Worm (Caenorhabditis elegans) whole organism, mixed stage, embryonic: ENCODE data around the gene gtf-2H2C.

Experiments
- bed-3 ChIP-seq: fragments of 200-800 bp; sonication (Bioruptor generic); optimal IDR thresholded peaks from 3 replicates; lab custom pipeline; 2018; ENCODE audit warnings: mild to moderate bottlenecking, missing genetic modification characterization, moderate library complexity, missing compliant biosample characterization
- blmp-1 ChIP-seq: fragments of 150-350 bp; optimal IDR thresholded peaks from 2 replicates; lab custom pipeline; 2014; ENCODE audit warnings: missing biosample characterization, missing genetic modification characterization
- ceh-39 ChIP-seq: fragments of 150-350 bp; optimal IDR thresholded peaks from 2 replicates; lab custom pipeline; 2014; ENCODE audit warnings: missing biosample characterization, missing genetic modification characterization
- ceh-83 ChIP-seq: fragments of 200-800 bp; sonication (Bioruptor generic); optimal IDR thresholded peaks from 2 replicates; lab custom pipeline; 2018; ENCODE audit warnings: mild to moderate bottlenecking, missing genetic modification characterization, missing compliant biosample characterization
- cnd-1 ChIP-seq: fragments of 200-800 bp; sonication (Bioruptor generic); optimal IDR thresholded peaks from 2 replicates; lab custom pipeline; 2018; ENCODE audit warnings: mild to moderate bottlenecking, missing genetic modification characterization, missing compliant biosample characterization
- drap-1 ChIP-seq: fragments of 200-800 bp; sonication (Bioruptor generic); optimal IDR thresholded peaks from 3 replicates; lab custom pipeline; 2018; ENCODE audit warnings: mild to moderate bottlenecking, missing genetic modification characterization, missing compliant biosample characterization
- elt-3 ChIP-seq: fragments of 150-350 bp; optimal IDR thresholded peaks from 2 replicates; lab custom pipeline; 2014; ENCODE audit warnings: missing biosample characterization, missing genetic modification characterization
- flh-1 ChIP-seq: fragments of 200-800 bp; sonication (Bioruptor generic); optimal IDR thresholded peaks from 2 replicates; lab custom pipeline; 2018; ENCODE audit warnings: mild to moderate bottlenecking, missing genetic modification characterization, moderate library complexity, missing compliant biosample characterization
- ham-2 ChIP-seq: fragments of 200-800 bp; sonication (Bioruptor generic); optimal IDR thresholded peaks from 2 replicates; lab custom pipeline; 2018; ENCODE audit warnings: mild to moderate bottlenecking, missing genetic modification characterization, missing compliant biosample characterization
- hlh-1 ChIP-seq: fragments of 150-350 bp; optimal IDR thresholded peaks from 2 replicates; lab custom pipeline; 2014; ENCODE audit warnings: missing biosample characterization, missing genetic modification reagents, missing genetic modification characterization
- lin-13 ChIP-seq: fragments of 150-350 bp; optimal IDR thresholded peaks from 2 replicates; lab custom pipeline; 2014; ENCODE audit warnings: missing biosample characterization, missing genetic modification characterization
- lin-32 ChIP-seq: fragments of 200-800 bp; sonication (Bioruptor generic); optimal IDR thresholded peaks from 2 replicates; lab custom pipeline; 2018; ENCODE audit warnings: mild to moderate bottlenecking, missing genetic modification characterization, missing compliant biosample characterization
- lsy-2 ChIP-seq: fragments of 150-350 bp; optimal IDR thresholded peaks from 2 replicates; lab custom pipeline; 2014; ENCODE audit warnings: missing biosample characterization, missing genetic modification characterization
- mab-5 ChIP-seq: fragments of 150-350 bp; optimal IDR thresholded peaks from 2 replicates; lab custom pipeline; 2014; ENCODE audit warnings: missing biosample characterization, missing genetic modification characterization
- mep-1 ChIP-seq: fragments of 150-350 bp; optimal IDR thresholded peaks from 2 replicates; lab custom pipeline; 2017; ENCODE audit warnings: missing biosample characterization, missing genetic modification reagents, missing genetic modification characterization, inconsistent platforms
- mls-2 ChIP-seq: sonication (generic microtip); optimal IDR thresholded peaks from 2 replicates; lab custom pipeline; 2016; ENCODE audit warnings: mild to moderate bottlenecking, missing genetic modification characterization, moderate library complexity, missing compliant biosample characterization
- nhr-12 ChIP-seq: fragments of 150-350 bp; optimal IDR thresholded peaks from 2 replicates; lab custom pipeline; 2014; ENCODE audit warnings: missing biosample characterization, missing genetic modification characterization
- nhr-2 ChIP-seq: fragments of 150-350 bp; optimal IDR thresholded peaks from 2 replicates; lab custom pipeline; 2014; ENCODE audit warnings: missing biosample characterization, missing genetic modification characterization
- nhr-237 ChIP-seq: fragments of 150-350 bp; optimal IDR thresholded peaks from 2 replicates; lab custom pipeline; 2014; ENCODE audit warnings: missing biosample characterization, missing genetic modification characterization
- nhr-28 ChIP-seq: fragments of 150-350 bp; optimal IDR thresholded peaks from 2 replicates; lab custom pipeline; 2014; ENCODE audit warnings: missing biosample characterization, missing genetic modification characterization
- nhr-76 ChIP-seq: sonication (generic microtip); optimal IDR thresholded peaks from 2 replicates; lab custom pipeline; 2017; ENCODE audit warnings: missing biosample characterization, missing genetic modification characterization
- pha-4 ChIP-seq: fragments of 150-350 bp; optimal IDR thresholded peaks from 2 replicates; lab custom pipeline; 2018; ENCODE audit warnings: missing biosample characterization, missing genetic modification reagents, missing genetic modification characterization
- snpc-4 ChIP-seq: fragments of 150-350 bp; optimal IDR thresholded peaks from 2 replicates; lab custom pipeline; 2014; ENCODE audit warnings: missing biosample characterization, missing genetic modification characterization
- sptf-1 ChIP-seq: sonication (generic microtip); optimal IDR thresholded peaks from 2 replicates; lab custom pipeline; 2017; ENCODE audit warnings: mild to moderate bottlenecking, missing genetic modification characterization, moderate library complexity, missing compliant biosample characterization
- tbx-8 ChIP-seq: fragments of 200-800 bp; sonication (Bioruptor generic); optimal IDR thresholded peaks from 2 replicates; lab custom pipeline; 2018; ENCODE audit warnings: mild to moderate bottlenecking, missing genetic modification characterization, moderate library complexity, missing compliant biosample characterization
- unc-120 ChIP-seq: sonication (generic microtip); optimal IDR thresholded peaks from 2 replicates; lab custom pipeline; 2017; ENCODE audit warnings: missing genetic modification characterization, missing compliant biosample characterization; ENCODE audit not compliant: poor library complexity, severe bottlenecking
- unc-39 ChIP-seq: fragments of 150-350 bp; optimal IDR thresholded peaks from 2 replicates; lab custom pipeline; 2014; ENCODE audit warnings: missing biosample characterization, missing genetic modification characterization
- unc-62 ChIP-seq: fragments of 150-350 bp; optimal IDR thresholded peaks from 2 replicates; lab custom pipeline; 2014; ENCODE audit warnings: missing biosample characterization, missing genetic modification reagents, missing genetic modification characterization
- zip-8 ChIP-seq: fragments of 150-350 bp; optimal IDR thresholded peaks from 2 replicates; lab custom pipeline; 2014; ENCODE audit warnings: missing biosample characterization, missing genetic modification characterization
- ztf-11 ChIP-seq: fragments of 150-350 bp; optimal IDR thresholded peaks from 2 replicates; lab custom pipeline; 2014; ENCODE audit warnings: missing biosample characterization, missing genetic modification characterization

Gene gtf-2H2C

ce11 chrIII:10085983-10086382 lies 4.6 kb downstream of the gtf-2H2C start, which contains the start of gene T16H12.2:
Gene T16H12.2, plus strand, starts transcription at chrIII:10086283.
- TF ChIP-seq unc-39 (tag; lab: Kevin White, UChicago) (no peak), mls-2 (tag; lab: Kevin White, UChicago) (no peak), elt-3 (no peak), nhr-76 (no peak), tbx-8 (GFP tag; lab: Kevin White, UChicago) (no peak), nhr-2 (tag; lab: Kevin White, UChicago) (no peak), lin-13 (tag; lab: Kevin White, UChicago) (no peak), lsy-2 (tag; lab: Kevin White, UChicago) (no peak), nhr-12 (tag; lab: Kevin White, UChicago) (no peak), bed-3 (GFP tag; lab: Kevin White, UChicago) (no peak), ham-2 (GFP tag; lab: Kevin White, UChicago) (no peak), ceh-39 (tag; lab: Kevin White, UChicago) (no peak), lin-32 (GFP tag; lab: Kevin White, UChicago) (no peak), nhr-237 (no peak), zip-8 (tag; lab: Kevin White, UChicago) (no peak), ztf-11 (tag; lab: Kevin White, UChicago) (no peak), pha-4 (tag; lab: Kevin White, UChicago) (no peak), nhr-28 (no peak)

- no peak for TF ChIP-seq lin-32 (GFP tag; lab: Kevin White, UChicago)
- no peak for TF ChIP-seq cnd-1 (tag; lab: Kevin White, UChicago)
- TF ChIP-seq mep-1 = no peak
- TF ChIP-seq unc-39 (tag; lab: Kevin White, UChicago) = no peak
- no peak for TF ChIP-seq elt-3
- no peak for TF ChIP-seq mls-2 (tag; lab: Kevin White, UChicago)
- TF ChIP-seq flh-1 = no peak
- no peak for TF ChIP-seq ztf-11 (tag; lab: Kevin White, UChicago)
- TF ChIP-seq zip-8 (tag; lab: Kevin White, UChicago) = no peak
- no peak for TF ChIP-seq nhr-2 (tag; lab: Kevin White, UChicago)
These were observed 5.0 kb downstream of the gtf-2H2C start for ce11 chrIII:10085574-10085973.

DNA sequence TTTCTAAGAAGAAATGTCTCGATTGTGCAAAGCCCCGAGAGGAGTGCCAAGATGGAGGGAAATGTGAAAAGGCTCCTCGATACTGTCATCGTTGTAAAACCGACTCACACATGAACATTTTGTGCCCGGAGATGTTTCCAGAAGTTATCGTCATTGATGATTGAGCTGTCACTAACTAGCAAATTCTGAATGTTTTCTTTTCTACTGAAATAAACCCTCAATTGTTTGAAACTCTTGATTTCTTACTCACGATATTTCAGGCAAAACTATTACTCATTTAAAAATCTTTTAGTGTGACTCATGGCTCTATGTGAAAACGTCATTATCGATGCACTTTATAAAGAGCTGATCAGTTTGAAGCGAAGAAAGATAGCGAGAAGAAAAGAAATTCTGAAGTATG lies 5.5 kb downstream of the gtf-2H2C start, which contains the start of gene T16H12.13:
TSS of gene T16H12.13 (plus strand) at position 301 of the 400 bp plus-strand sequence.
- TF ChIP-seq nhr-12 (tag; lab: Kevin White, UChicago) = no peak

ce11 chrIII:10083242-10083641 lies 7.3 kb downstream of the gtf-2H2C start, which contains the start of gene T16H12.3:
Gene T16H12.3, minus strand, starts transcription at chrIII:10083292.
- TF ChIP-seq bed-3 (GFP tag; lab: Kevin White, UChicago) (no peak), unc-39 (tag; lab: Kevin White, UChicago) (no peak), flh-1 (no peak), ztf-11 (tag; lab: Kevin White, UChicago) (no peak), snpc-4 (tag; lab: Kevin White, UChicago) (no peak)

DNA sequence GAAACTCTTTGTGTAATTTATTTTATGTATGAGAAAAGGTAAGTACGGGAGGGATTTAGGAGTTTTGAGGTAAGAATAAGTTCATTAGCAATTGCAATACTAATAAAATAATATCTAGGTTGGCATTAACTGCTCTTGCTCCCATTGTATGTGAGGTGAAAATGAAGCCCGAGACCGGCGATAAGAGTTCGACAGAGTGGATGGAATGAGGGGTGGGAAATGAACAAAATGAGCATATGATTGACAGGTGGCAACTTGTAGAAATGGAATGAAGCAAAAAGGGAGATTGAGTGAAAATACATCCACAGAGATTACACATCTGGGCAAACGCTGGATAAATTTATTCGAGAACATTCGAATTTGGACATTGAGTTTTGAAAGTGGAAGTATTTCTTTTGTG lies 11.8 kb downstream of the gtf-2H2C start:
- no peak for TF ChIP-seq mab-5 (tag; lab: Kevin White, UChicago)
- no peak for TF ChIP-seq lin-13 (tag; lab: Kevin White, UChicago)
- no peak for TF ChIP-seq ceh-39 (tag; lab: Kevin White, UChicago)
- no peak for TF ChIP-seq cnd-1 (tag; lab: Kevin White, UChicago)
- no peak for TF ChIP-seq drap-1 (GFP tag; lab: Kevin White, UChicago)

ce11 chrIII:10078151-10078550 lies 12.4 kb downstream of the gtf-2H2C start, which contains the start of gene T16G12.9:
Gene T16G12.9, minus strand, starts transcription at chrIII:10078251.
- TF ChIP-seq nhr-237 (no peak), hlh-1 (tag; lab: Kevin White, UChicago) (no peak), blmp-1 (no peak), flh-1 (no peak), lin-32 (GFP tag; lab: Kevin White, UChicago) (no peak), lin-13 (tag; lab: Kevin White, UChicago) (no peak), sptf-1 (tag; lab: Kevin White, UChicago) (no peak), lsy-2 (tag; lab: Kevin White, UChicago) (no peak), nhr-2 (tag; lab: Kevin White, UChicago) (no peak), mep-1 (no peak), unc-120 (tag; lab: Kevin White, UChicago) (no peak), unc-62 (GFP tag; lab: Kevin White, UChicago) (no peak), pha-4 (tag; lab: Kevin White, UChicago) (no peak), ham-2 (GFP tag; lab: Kevin White, UChicago) (no peak), ceh-83 (GFP tag; lab: Kevin White, UChicago) (no peak), nhr-12 (tag; lab: Kevin White, UChicago) (no peak), bed-3 (GFP tag; lab: Kevin White, UChicago) (no peak), ztf-11 (tag; lab: Kevin White, UChicago) (no peak)
